Fruit fly (Drosophila melanogaster): ENCODE measurements around the gene LysX.

Gene LysX

dm6 chr3L:1177085-1177484 is 18.0 kb downstream of the LysX start, which contains the start of gene bab2 (continued):
- TF ChIP-seq CG7928 (GFP tag; optimal IDR thresholded peaks at IDR 0.05), result no peak
- peak; percentile 17 for TF ChIP-seq HmgZ (tag; optimal IDR thresholded peaks at IDR 0.05)
- no peak for TF ChIP-seq CG2116 (GFP tag; optimal IDR thresholded peaks at IDR 0.05)
- TF ChIP-seq CG12236 (GFP tag; optimal IDR thresholded peaks at IDR 0.05), result peak; percentile 3
- no peak for TF ChIP-seq p53 (GFP tag; optimal IDR thresholded peaks at IDR 0.05)
- TF ChIP-seq CG8924 (tag; optimal IDR thresholded peaks at IDR 0.05), result peak; percentile 72
- TF ChIP-seq shn (GFP tag; optimal IDR thresholded peaks at IDR 0.05), result no peak
- TF ChIP-seq CG15269 (tag; optimal IDR thresholded peaks at IDR 0.05), result no peak
- TF ChIP-seq CG3838 (GFP tag; optimal IDR thresholded peaks at IDR 0.05), result peak; percentile 73
- peak; percentile 16 for TF ChIP-seq kah (GFP tag; optimal IDR thresholded peaks at IDR 0.05)
- TF ChIP-seq Spps (tag; optimal IDR thresholded peaks at IDR 0.05), result peak; percentile 30
- peak; percentile 62; the same call in 2 of the 3 replicates for TF ChIP-seq otp (GFP tag; IDR thresholded peaks at IDR 0.05)
- no peak for TF ChIP-seq Gsc (GFP tag; IDR thresholded peaks at IDR 0.05)
- no peak for TF ChIP-seq CG9797 (GFP tag; optimal IDR thresholded peaks at IDR 0.05)
- no peak for TF ChIP-seq CG6813 (GFP tag; optimal IDR thresholded peaks at IDR 0.05)
- TF ChIP-seq br (optimal IDR thresholded peaks at IDR 0.05), result no peak
- 0 out of 4 replicates have a peak, but pooled peaks have one; percentile 39 for TF ChIP-seq Dll (GFP tag; IDR thresholded peaks at IDR 0.05; ENCODE audit: partially characterized antibody)
- peak; percentile 90 for TF ChIP-seq CG15601 (tag; optimal IDR thresholded peaks at IDR 0.05)
- no peak for TF ChIP-seq Ptx1 (GFP tag; IDR thresholded peaks at IDR 0.05)
- no peak for TF ChIP-seq sqz (GFP tag; optimal IDR thresholded peaks at IDR 0.05)
- no peak for TF ChIP-seq CG30403 (GFP tag; optimal IDR thresholded peaks at IDR 0.05)
- no peak for TF ChIP-seq CG1832 (GFP tag; optimal IDR thresholded peaks at IDR 0.05)
- TF ChIP-seq CG7745 (tag; optimal IDR thresholded peaks at IDR 0.05), result peak; percentile 15
- no peak for TF ChIP-seq bowl (GFP tag; IDR thresholded peaks at IDR 0.05)
- no peak for TF ChIP-seq Atf-2 (GFP tag; optimal IDR thresholded peaks at IDR 0.05)
- no peak for TF ChIP-seq ems (GFP tag; optimal IDR thresholded peaks at IDR 0.05)
- peak; percentile 9 for TF ChIP-seq CG13624 (GFP tag; optimal IDR thresholded peaks at IDR 0.05)
- TF ChIP-seq CG10366 (GFP tag; IDR thresholded peaks at IDR 0.05), result no peak
- no peak for TF ChIP-seq Dp (GFP tag; optimal IDR thresholded peaks at IDR 0.05)
- no peak for TF ChIP-seq CG4854 (GFP tag; optimal IDR thresholded peaks at IDR 0.05)
- peak; percentile 71 for TF ChIP-seq ci (GFP tag; IDR thresholded peaks at IDR 0.05)
- TF ChIP-seq fd102C (GFP tag; optimal IDR thresholded peaks at IDR 0.05), result peak; percentile 49
- TF ChIP-seq oc (tag; optimal IDR thresholded peaks at IDR 0.05), result peak; percentile 63
- no peak for TF ChIP-seq CG12942 (GFP tag; optimal IDR thresholded peaks at IDR 0.05)
- TF ChIP-seq al (GFP tag; IDR thresholded peaks at IDR 0.05), result no peak
- peak in 1 of 2 experiments; percentile 1 for TF ChIP-seq Hr51 (GFP tag; optimal IDR thresholded peaks at IDR 0.05)
- peak; percentile 16 for TF ChIP-seq CG1603 (tag; optimal IDR thresholded peaks at IDR 0.05)
- peak; percentile 3 for TF ChIP-seq nmo (GFP tag; optimal IDR thresholded peaks at IDR 0.05)
- no peak for TF ChIP-seq sens (GFP tag)
- no peak for TF ChIP-seq CG2129 (GFP tag; IDR thresholded peaks at IDR 0.05; ENCODE audit: partially characterized antibody)
- TF ChIP-seq Dip2 (GFP tag; IDR thresholded peaks at IDR 0.05), result no peak
- no peak for TF ChIP-seq CG43689 (GFP tag; IDR thresholded peaks at IDR 0.05)
- TF ChIP-seq Dad (GFP tag; optimal IDR thresholded peaks at IDR 0.05), result no peak
- peak in 1 of 3 experiments; percentile 76 for TF ChIP-seq Stat92E (GFP tag; optimal IDR thresholded peaks at IDR 0.05)
- no peak for TF ChIP-seq CG13894 (tag; optimal IDR thresholded peaks at IDR 0.05)
- no peak for TF ChIP-seq pho (GFP tag; optimal IDR thresholded peaks at IDR 0.05)
- TF ChIP-seq btn (GFP tag; optimal IDR thresholded peaks at IDR 0.05), result no peak
- TF ChIP-seq CG5953 (GFP tag; IDR thresholded peaks at IDR 0.05), result no peak
- no peak for TF ChIP-seq crc (GFP tag; optimal IDR thresholded peaks at IDR 0.05)
- no peak for TF ChIP-seq corto (GFP tag; optimal IDR thresholded peaks at IDR 0.05)
- no peak for TF ChIP-seq nau (GFP tag; optimal IDR thresholded peaks at IDR 0.05)
- TF ChIP-seq CG11696 (GFP tag; IDR thresholded peaks at IDR 0.05), result no peak
